Fruit fly (Drosophila melanogaster) whole organism, prepupa: ENCODE measurements around the gene CG6333.

Source experiments
- CG10631 ChIP-seq: fragments of 200-800 bp; sonication (Bioruptor generic); optimal IDR thresholded peaks from 2 replicates; lab custom pipeline; 2016; ENCODE audit warnings: missing biosample characterization, missing genetic modification characterization
- CG1621 ChIP-seq: fragments of 200-800 bp; sonication (Bioruptor generic); optimal IDR thresholded peaks from 3 replicates; lab custom pipeline; 2018; ENCODE audit warnings: missing biosample characterization, mild to moderate bottlenecking, missing genetic modification characterization
- CG16779 ChIP-seq: fragments of 200-800 bp; sonication (Bioruptor generic); optimal IDR thresholded peaks from 3 replicates; lab custom pipeline; 2017; ENCODE audit warnings: missing biosample characterization, mild to moderate bottlenecking, missing genetic modification characterization
- CG6163 ChIP-seq: fragments of 200-800 bp; sonication (Bioruptor generic); IDR thresholded peaks from 3 replicates; pipeline ENCODE4 v1.3.6; 2022; ENCODE audit warnings: missing biosample characterization, missing genetic modification characterization
- CG6276 ChIP-seq: fragments of 200-800 bp; sonication (Bioruptor generic); optimal IDR thresholded peaks from 2 replicates; lab custom pipeline; 2017; ENCODE audit warnings: missing biosample characterization, mild to moderate bottlenecking, missing genetic modification characterization
- CG8319 ChIP-seq: fragments of 200-800 bp; sonication (Bioruptor generic); optimal IDR thresholded peaks from 3 replicates; lab custom pipeline; 2016; ENCODE audit warnings: missing biosample characterization, missing genetic modification characterization
- Hr38 ChIP-seq: sonication (Bioruptor generic); optimal IDR thresholded peaks from 2 replicates; lab custom pipeline; 2016; ENCODE audit warnings: missing biosample characterization, missing genetic modification characterization
- OdsH ChIP-seq: fragments of 200-800 bp; sonication (Bioruptor generic); optimal IDR thresholded peaks from 3 replicates; lab custom pipeline; 2016; ENCODE audit warnings: missing biosample characterization, missing genetic modification characterization
- Smox ChIP-seq: fragments of 200-800 bp; sonication (Bioruptor generic); optimal IDR thresholded peaks from 3 replicates; lab custom pipeline; 2016; ENCODE audit warnings: missing biosample characterization, missing genetic modification characterization
- ss ChIP-seq, 2 experiments: fragments of 200-800 bp; sonication (Bioruptor generic); optimal IDR thresholded peaks; 2 replicates in 1 of 2; 3 replicates in 1 of 2; lab custom pipeline; 2017 to 2018; ENCODE audit warnings: mild to moderate bottlenecking in 2 of 2, missing biosample characterization in 2 of 2, missing genetic modification characterization in 2 of 2, moderate library complexity in 1 of 2

dm6 chr3L:17470110-17470509, 15.9 kb downstream of the CG6333 start, which contains the start of gene SecCl:
- TF ChIP-seq CG6276 (GFP tag; lab: Kevin White, UChicago) (no peak), ss (GFP tag; optimal IDR thresholded peaks at IDR 0.05; lab: Kevin White, UChicago) (no peak), CG10631 (no peak), CG16779 (no peak), Hr38 (GFP tag; lab: Kevin White, UChicago) (no peak), Smox (GFP tag; lab: Kevin White, UChicago) (no peak), OdsH (GFP tag; lab: Kevin White, UChicago) (no peak), CG8319 (GFP tag; lab: Kevin White, UChicago) (no peak), CG6163 (GFP tag; lab: Robert Waterston, UW) (no peak), CG1621 (no peak)
